Worm (Caenorhabditis elegans) whole organism, young adult: ENCODE data around the gene T10D4.1.

Experiments used
- B0336.3 ChIP-seq: fragments of 200-800 bp; sonication (Bioruptor generic); IDR thresholded peaks from 2 replicates; pipeline ENCODE4 v1.3.6; 2022; ENCODE audit warnings: missing genetic modification characterization, missing compliant biosample characterization
- aptf-2 ChIP-seq: fragments of 200-800 bp; sonication (Bioruptor generic); conservative IDR thresholded peaks from 2 replicates; pipeline ENCODE4 v1.3.6; 2022; ENCODE audit warnings: missing genetic modification reagents, missing genetic modification characterization, missing compliant biosample characterization
- dpff-1 ChIP-seq: sonication (generic microtip); optimal IDR thresholded peaks from 2 replicates; lab custom pipeline; 2017; ENCODE audit warnings: mild to moderate bottlenecking, missing genetic modification characterization, missing compliant biosample characterization
- dpl-1 ChIP-seq: fragments of 150-350 bp; optimal IDR thresholded peaks from 2 replicates; lab custom pipeline; 2014; ENCODE audit warnings: missing biosample characterization, missing genetic modification reagents, missing genetic modification characterization
- ekl-4 ChIP-seq: fragments of 200-800 bp; sonication (Bioruptor generic); IDR thresholded peaks from 2 replicates; pipeline ENCODE4 v1.3.6; 2022; ENCODE audit warnings: missing genetic modification reagents, missing genetic modification characterization, missing compliant biosample characterization
- hmg-20 ChIP-seq: fragments of 200-800 bp; sonication (Bioruptor generic); IDR thresholded peaks from 2 replicates; pipeline ENCODE4 v1.3.6; 2022; ENCODE audit warnings: missing genetic modification reagents, missing genetic modification characterization, missing compliant biosample characterization
- sea-2 ChIP-seq: fragments of 200-800 bp; sonication (Bioruptor generic); IDR thresholded peaks from 2 replicates; pipeline ENCODE4 v1.3.6; 2022; ENCODE audit warnings: missing genetic modification characterization, missing compliant biosample characterization
- unc-130 ChIP-seq: sonication (generic microtip); optimal IDR thresholded peaks from 2 replicates; lab custom pipeline; 2016; ENCODE audit warnings: missing genetic modification reagents, missing genetic modification characterization, missing compliant biosample characterization
- unc-62 ChIP-seq: fragments of 150-350 bp; optimal IDR thresholded peaks from 2 replicates; lab custom pipeline; 2014; ENCODE audit warnings: missing biosample characterization, missing genetic modification reagents, missing genetic modification characterization
- ztf-6 ChIP-seq: fragments of 200-800 bp; sonication (Bioruptor generic); IDR thresholded peaks from 2 replicates; pipeline ENCODE4 v1.3.6; 2022; ENCODE audit warnings: missing genetic modification reagents, missing genetic modification characterization, missing compliant biosample characterization

ce11 chrII:3135293-3135692 is 14.6 kb upstream of the T10D4.1 start:
- no peak for TF ChIP-seq unc-62
- TF ChIP-seq unc-130 (GFP tag; lab: Kevin White, UChicago): no peak
- no peak for TF ChIP-seq dpl-1 (GFP tag; lab: Kevin White, UChicago)
- TF ChIP-seq sea-2 (GFP tag; lab: Robert Waterston, UW): no peak
- TF ChIP-seq ztf-6 (GFP tag; lab: Robert Waterston, UW): no peak
- no peak for TF ChIP-seq B0336.3 (GFP tag; lab: Robert Waterston, UW)
- no peak for TF ChIP-seq aptf-2 (GFP tag; lab: Robert Waterston, UW)
- no peak for TF ChIP-seq dpff-1
- no peak for TF ChIP-seq hmg-20 (GFP tag; lab: Robert Waterston, UW)
- no peak for TF ChIP-seq ekl-4
